Fruit fly (Drosophila melanogaster): Measurements from ENCODE around the gene CG7655.

dm6 chr3R:17656923-17657322 is 25.5 kb upstream of the CG7655 start:
- TF ChIP-seq CG8301 (tag; optimal IDR thresholded peaks at IDR 0.05) = no peak
- TF ChIP-seq Pif1A (GFP tag; optimal IDR thresholded peaks at IDR 0.05) = no peak
- no peak for TF ChIP-seq CG4496 (GFP tag; IDR thresholded peaks at IDR 0.05)
- TF ChIP-seq CG17806 (tag; optimal IDR thresholded peaks at IDR 0.05) = no peak
